Fruit fly (Drosophila melanogaster) whole organism, embryonic: ENCODE results near the gene CG11892.
A peak's percentile ranks its signal among the peaks of the same experiment; 100 is the strongest.

Experiments
- Antp ChIP-seq: fragments of 200-800 bp; sonication (Bioruptor generic); optimal IDR thresholded peaks from 3 replicates; lab custom pipeline; 2016; ENCODE audit warnings: missing biosample characterization, missing genetic modification characterization
- CG10543 ChIP-seq: fragments of 200-800 bp; sonication (Bioruptor generic); optimal IDR thresholded peaks from 3 replicates; lab custom pipeline; 2017; ENCODE audit warnings: missing biosample characterization, mild to moderate bottlenecking, missing genetic modification characterization, moderate library complexity
- CG11093 ChIP-seq: fragments of 200-800 bp; sonication (Bioruptor generic); IDR thresholded peaks from 3 replicates; pipeline ENCODE4 v1.3.6; 2022; ENCODE audit warnings: missing biosample characterization, missing genetic modification characterization
- CG11560 ChIP-seq: fragments of 200-800 bp; sonication (Bioruptor generic); IDR thresholded peaks from 3 replicates; pipeline ENCODE4 v1.3.6; 2022; ENCODE audit warnings: missing biosample characterization, missing genetic modification characterization
- CG11695 ChIP-seq: fragments of 200-800 bp; sonication (Bioruptor generic); IDR thresholded peaks from 3 replicates; pipeline ENCODE4 v1.3.6; 2022; ENCODE audit warnings: missing biosample characterization, missing genetic modification characterization
- CG12071 ChIP-seq: fragments of 200-800 bp; sonication (Bioruptor generic); optimal IDR thresholded peaks from 3 replicates; lab custom pipeline; 2018; ENCODE audit warnings: missing biosample characterization, mild to moderate bottlenecking, missing genetic modification characterization
- CG12299 ChIP-seq: fragments of 200-800 bp; sonication (Bioruptor generic); optimal IDR thresholded peaks from 2 replicates; lab custom pipeline; 2018; ENCODE audit warnings: missing biosample characterization, mild to moderate bottlenecking, missing genetic modification characterization
- CG12769 ChIP-seq: fragments of 200-800 bp; sonication (Bioruptor generic); optimal IDR thresholded peaks from 2 replicates; lab custom pipeline; 2019; ENCODE audit warnings: missing biosample characterization, mild to moderate bottlenecking, missing genetic modification characterization, moderate library complexity
- CG13296 ChIP-seq: fragments of 200-800 bp; sonication (Bioruptor generic); optimal IDR thresholded peaks from 3 replicates; lab custom pipeline; 2018; ENCODE audit warnings: missing biosample characterization, mild to moderate bottlenecking, missing genetic modification characterization
- CG13424 ChIP-seq: fragments of 200-800 bp; sonication (Bioruptor generic); optimal IDR thresholded peaks from 2 replicates; lab custom pipeline; 2019; ENCODE audit warnings: missing biosample characterization, mild to moderate bottlenecking, missing genetic modification characterization, moderate library complexity
- CG14014 ChIP-seq: fragments of 200-800 bp; sonication (Bioruptor generic); IDR thresholded peaks from 2 replicates; pipeline ENCODE4 v1.3.6; 2022; ENCODE audit warnings: missing biosample characterization, missing genetic modification characterization
- CG17385 ChIP-seq: fragments of 200-800 bp; sonication (Bioruptor generic); optimal IDR thresholded peaks from 3 replicates; lab custom pipeline; 2018; ENCODE audit warnings: missing biosample characterization, mild to moderate bottlenecking, missing genetic modification characterization
- CG1832 ChIP-seq: fragments of 200-800 bp; sonication (Bioruptor generic); optimal IDR thresholded peaks from 2 replicates; lab custom pipeline; 2017; ENCODE audit warnings: missing biosample characterization, mild to moderate bottlenecking, missing genetic modification characterization, inconsistent platforms
- CG18764 ChIP-seq: fragments of 200-800 bp; sonication (Bioruptor generic); optimal IDR thresholded peaks from 3 replicates; lab custom pipeline; 2016; ENCODE audit warnings: missing biosample characterization, missing genetic modification characterization
- CG3281 ChIP-seq: fragments of 200-800 bp; sonication (Bioruptor generic); optimal IDR thresholded peaks from 3 replicates; lab custom pipeline; 2017; ENCODE audit warnings: missing biosample characterization, mild to moderate bottlenecking, missing genetic modification characterization
- CG6765 ChIP-seq: fragments of 200-800 bp; sonication (Bioruptor generic); optimal IDR thresholded peaks from 3 replicates; lab custom pipeline; 2017; ENCODE audit warnings: missing biosample characterization, mild to moderate bottlenecking, missing genetic modification characterization
- CG6854 ChIP-seq: fragments of 200-800 bp; sonication (Bioruptor generic); optimal IDR thresholded peaks from 3 replicates; lab custom pipeline; 2017; ENCODE audit warnings: missing biosample characterization, mild to moderate bottlenecking, missing genetic modification characterization
- CG7786 ChIP-seq: fragments of 200-800 bp; sonication (Bioruptor generic); optimal IDR thresholded peaks from 2 replicates; lab custom pipeline; 2016; ENCODE audit warnings: missing biosample characterization, missing genetic modification characterization
- CG8290 ChIP-seq, 3 experiments: fragments of 200-800 bp; sonication (Bioruptor generic); optimal IDR thresholded peaks; 2 replicates each; lab custom pipeline; 2016 to 2019; ENCODE audit warnings: missing biosample characterization in 3 of 3, missing genetic modification characterization in 3 of 3, mild to moderate bottlenecking in 2 of 3, moderate library complexity in 1 of 3
- Dek ChIP-seq: fragments of 200-800 bp; sonication (Bioruptor generic); optimal IDR thresholded peaks from 3 replicates; lab custom pipeline; 2019; ENCODE audit warnings: missing biosample characterization, mild to moderate bottlenecking, missing genetic modification characterization, moderate library complexity
- Dll ChIP-seq: fragments of 200-800 bp; sonication (Bioruptor generic); IDR thresholded peaks from 4 replicates; pipeline ENCODE4 v1.3.6; 2022; ENCODE audit warnings: missing biosample characterization, missing genetic modification characterization; ENCODE audit not compliant: partially characterized antibody
- Doc3 ChIP-seq: fragments of 200-800 bp; sonication (Bioruptor generic); IDR thresholded peaks from 3 replicates; pipeline ENCODE4 v1.3.6; 2022; ENCODE audit warnings: missing biosample characterization, missing genetic modification characterization; ENCODE audit not compliant: partially characterized antibody
- HHEX ChIP-seq: fragments of 200-800 bp; sonication (Bioruptor generic); optimal IDR thresholded peaks from 3 replicates; lab custom pipeline; 2017; ENCODE audit warnings: missing biosample characterization, mild to moderate bottlenecking, missing genetic modification characterization, missing genetic modification reagents
- Hand ChIP-seq: fragments of 200-800 bp; sonication (Bioruptor generic); optimal IDR thresholded peaks from 2 replicates; lab custom pipeline; 2017; ENCODE audit warnings: mild to moderate bottlenecking, missing biosample characterization, missing genetic modification reagents, missing genetic modification characterization
- Jarid2 ChIP-seq: fragments of 200-800 bp; sonication (Bioruptor generic); optimal IDR thresholded peaks from 3 replicates; lab custom pipeline; 2017; ENCODE audit warnings: mild to moderate bottlenecking, missing biosample characterization, missing genetic modification reagents, missing genetic modification characterization
- Rfx ChIP-seq: fragments of 200-800 bp; sonication (Bioruptor generic); IDR thresholded peaks from 2 replicates; pipeline ENCODE4 v1.3.6; 2022; ENCODE audit warnings: missing biosample characterization, missing genetic modification characterization
- Side ChIP-seq: fragments of 200-800 bp; sonication (Bioruptor generic); optimal IDR thresholded peaks from 2 replicates; lab custom pipeline; 2016; ENCODE audit warnings: missing biosample characterization, missing genetic modification characterization
- Sry-δ ChIP-seq: fragments of 200-800 bp; sonication (Bioruptor generic); optimal IDR thresholded peaks from 2 replicates; lab custom pipeline; 2016; ENCODE audit warnings: missing biosample characterization, missing genetic modification characterization
- TFAM ChIP-seq: fragments of 200-800 bp; sonication (Bioruptor generic); optimal IDR thresholded peaks from 2 replicates; lab custom pipeline; 2017; ENCODE audit warnings: missing biosample characterization, missing genetic modification characterization, inconsistent platforms
- Vsx1 ChIP-seq: fragments of 200-800 bp; sonication (Bioruptor generic); optimal IDR thresholded peaks from 2 replicates; lab custom pipeline; 2017; ENCODE audit warnings: missing biosample characterization, mild to moderate bottlenecking, missing genetic modification characterization, missing genetic modification reagents
- ara ChIP-seq: fragments of 200-800 bp; sonication (Bioruptor generic); IDR thresholded peaks from 2 replicates; pipeline ENCODE4 v1.3.6; 2022; ENCODE audit warnings: missing biosample characterization, missing genetic modification characterization
- ash1 ChIP-seq: fragments of 200-800 bp; sonication (Bioruptor generic); optimal IDR thresholded peaks from 2 replicates; lab custom pipeline; 2018; ENCODE audit warnings: missing biosample characterization, mild to moderate bottlenecking, missing genetic modification characterization
- br ChIP-seq: fragments of >200 bp; optimal IDR thresholded peaks from 2 replicates; lab custom pipeline; 2017
- caup ChIP-seq: fragments of 200-800 bp; sonication (Bioruptor generic); optimal IDR thresholded peaks from 3 replicates; lab custom pipeline; 2017; ENCODE audit warnings: missing biosample characterization, mild to moderate bottlenecking, missing genetic modification characterization, moderate library complexity; ENCODE audit not compliant: severe bottlenecking
- dati ChIP-seq: fragments of 200-800 bp; sonication (Bioruptor generic); IDR thresholded peaks from 2 replicates; pipeline ENCODE4 v1.3.6; 2022; ENCODE audit warnings: missing biosample characterization, missing genetic modification characterization
- disco-r ChIP-seq: fragments of 200-800 bp; sonication (Bioruptor generic); optimal IDR thresholded peaks from 2 replicates; lab custom pipeline; 2016; ENCODE audit warnings: missing biosample characterization, missing genetic modification characterization
- en ChIP-seq: fragments of 200-800 bp; sonication (Bioruptor generic); optimal IDR thresholded peaks from 2 replicates; lab custom pipeline; 2016; ENCODE audit warnings: missing biosample characterization, missing genetic modification characterization
- fd102C ChIP-seq: fragments of 200-800 bp; sonication (Bioruptor generic); optimal IDR thresholded peaks from 2 replicates; lab custom pipeline; 2018; ENCODE audit warnings: missing biosample characterization, mild to moderate bottlenecking, missing genetic modification characterization, moderate library complexity
- fu2 ChIP-seq: fragments of 200-800 bp; sonication (Bioruptor generic); optimal IDR thresholded peaks from 2 replicates; lab custom pipeline; 2016; ENCODE audit warnings: missing biosample characterization, missing genetic modification characterization
- gem ChIP-seq: fragments of 200-800 bp; sonication (Bioruptor generic); optimal IDR thresholded peaks from 2 replicates; lab custom pipeline; 2019; ENCODE audit warnings: missing biosample characterization, mild to moderate bottlenecking, missing genetic modification characterization, moderate library complexity
- lilli ChIP-seq: fragments of 200-800 bp; sonication (Bioruptor generic); optimal IDR thresholded peaks from 3 replicates; lab custom pipeline; 2016; ENCODE audit warnings: missing biosample characterization, missing genetic modification characterization
- nau ChIP-seq: fragments of 200-800 bp; sonication (Bioruptor generic); optimal IDR thresholded peaks from 3 replicates; lab custom pipeline; 2017; ENCODE audit warnings: missing biosample characterization, mild to moderate bottlenecking, missing genetic modification characterization, missing genetic modification reagents
- phol ChIP-seq: fragments of 200-800 bp; sonication (Bioruptor generic); optimal IDR thresholded peaks from 3 replicates; lab custom pipeline; 2018; ENCODE audit warnings: missing biosample characterization, mild to moderate bottlenecking, missing genetic modification characterization, moderate library complexity
- pnt ChIP-seq: fragments of 200-800 bp; sonication (Bioruptor generic); optimal IDR thresholded peaks from 3 replicates; lab custom pipeline; 2016; ENCODE audit warnings: missing biosample characterization, missing genetic modification characterization
- schlank ChIP-seq: fragments of 200-800 bp; sonication (Bioruptor generic); optimal IDR thresholded peaks from 2 replicates; lab custom pipeline; 2018; ENCODE audit warnings: missing biosample characterization, mild to moderate bottlenecking, missing genetic modification characterization
- sqz ChIP-seq: fragments of 200-800 bp; sonication (Bioruptor generic); optimal IDR thresholded peaks from 3 replicates; lab custom pipeline; 2018; ENCODE audit warnings: missing biosample characterization, mild to moderate bottlenecking, missing genetic modification characterization
- sug ChIP-seq: fragments of 200-800 bp; optimal IDR thresholded peaks from 2 replicates; lab custom pipeline; 2019; ENCODE audit warnings: missing biosample characterization, mild to moderate bottlenecking, missing genetic modification characterization, moderate library complexity
- tap ChIP-seq: fragments of 200-800 bp; optimal IDR thresholded peaks from 3 replicates; lab custom pipeline; 2019; ENCODE audit warnings: missing biosample characterization, mild to moderate bottlenecking, missing genetic modification characterization, moderate library complexity
- unpg ChIP-seq: fragments of 200-800 bp; sonication (Bioruptor generic); optimal IDR thresholded peaks from 3 replicates; lab custom pipeline; 2018; ENCODE audit warnings: missing biosample characterization, mild to moderate bottlenecking, missing genetic modification characterization, moderate library complexity
- vvl ChIP-seq: fragments of 200-800 bp; sonication (Bioruptor generic); IDR thresholded peaks from 2 replicates; pipeline ENCODE4 v1.3.6; 2022; ENCODE audit warnings: missing biosample characterization, missing genetic modification characterization

The CG11892 gene

DNA sequence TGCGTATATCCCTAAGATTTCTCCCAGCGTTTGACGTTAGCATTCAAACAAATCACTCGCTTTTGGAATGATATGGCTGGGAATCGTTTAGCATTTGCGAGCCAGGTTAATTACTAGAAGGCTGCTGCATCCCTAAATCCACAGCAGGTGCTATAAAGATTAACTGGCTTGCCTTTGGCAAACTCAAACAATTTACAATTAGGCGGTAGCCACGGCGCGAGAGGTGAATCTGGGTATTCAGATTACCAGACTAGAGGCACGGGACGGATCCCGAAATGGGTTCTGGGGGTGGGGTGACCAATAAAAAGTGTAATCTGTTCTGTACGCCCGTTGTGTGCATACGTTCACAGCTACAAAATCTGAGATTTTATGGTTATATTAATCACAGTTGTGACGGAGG lies at the start of gene CG11892 (continued):
- TF ChIP-seq pnt (GFP tag; lab: Kevin White, UChicago) (no peak), CG18764 (GFP tag; lab: Kevin White, UChicago) (no peak), CG6765 (GFP tag; lab: Kevin White, UChicago) (peak; percentile 30), CG8290 (GFP tag; optimal IDR thresholded peaks at IDR 0.05; lab: Kevin White, UChicago) (no peak), CG8290 (tag; optimal IDR thresholded peaks at IDR 0.05; lab: Kevin White, UChicago) (peak in 1 of 2 experiments; percentile 93), en (GFP tag; lab: Kevin White, UChicago) (no peak), CG10543 (GFP tag; lab: Kevin White, UChicago) (peak; percentile 72), br (no peak), ara (GFP tag; lab: Robert Waterston, UW) (0 out of 2 replicates have a peak, but pooled peaks have one; percentile 43), HHEX (GFP tag; lab: Kevin White, UChicago) (peak; percentile 64), unpg (GFP tag; lab: Kevin White, UChicago) (peak; percentile 51), CG13296 (GFP tag; lab: Kevin White, UChicago) (peak; percentile 76), dati (no peak), Dek (tag; lab: Kevin White, UChicago) (no peak), ash1 (GFP tag; lab: Kevin White, UChicago) (peak; percentile 45), vvl (GFP tag; lab: Robert Waterston, UW) (no peak), gem (tag; lab: Kevin White, UChicago) (peak; percentile 53), CG11560 (tag; lab: Robert Waterston, UW) (no peak), tap (tag; lab: Kevin White, UChicago) (peak; percentile 52), CG11695 (0 out of 3 replicates have a peak, but pooled peaks have one; percentile 20), CG1832 (no peak), CG13424 (peak; percentile 52), sug (tag; lab: Kevin White, UChicago) (peak; percentile 48), CG12769 (tag; lab: Kevin White, UChicago) (peak; percentile 87), fu2 (GFP tag; lab: Kevin White, UChicago) (no peak), CG3281 (peak; percentile 66), CG12071 (peak; percentile 81), schlank (tag; lab: Kevin White, UChicago) (peak; percentile 79), fd102C (GFP tag; lab: Kevin White, UChicago) (no peak), CG7786 (GFP tag; lab: Kevin White, UChicago) (no peak), TFAM (GFP tag; lab: Kevin White, UChicago) (no peak), Sry-δ (GFP tag; lab: Kevin White, UChicago) (no peak), Rfx (GFP tag; lab: Robert Waterston, UW) (0 out of 2 replicates have a peak, but pooled peaks have one; percentile 15), nau (GFP tag; lab: Kevin White, UChicago) (no peak), Side (GFP tag; lab: Kevin White, UChicago) (no peak), Doc3 (GFP tag; lab: Robert Waterston, UW) (no peak), disco-r (GFP tag; lab: Kevin White, UChicago) (no peak), Jarid2 (GFP tag; lab: Kevin White, UChicago) (no peak), sqz (GFP tag; lab: Kevin White, UChicago) (no peak), CG11093 (GFP tag; lab: Robert Waterston, UW) (no peak), Hand (GFP tag; lab: Kevin White, UChicago) (peak; percentile 12), CG6854 (GFP tag; lab: Kevin White, UChicago) (peak; percentile 40), Antp (GFP tag; lab: Kevin White, UChicago) (no peak), lilli (peak; percentile 15), phol (tag; lab: Kevin White, UChicago) (no peak), CG14014 (peak; percentile 27; the same call in 1 of the 2 replicates), CG17385 (GFP tag; lab: Kevin White, UChicago) (peak; percentile 44), Dll (GFP tag; lab: Robert Waterston, UW) (no peak), CG12299 (peak; percentile 18), caup (GFP tag; lab: Kevin White, UChicago) (peak; percentile 58), Vsx1 (GFP tag; lab: Kevin White, UChicago) (peak; percentile 45)
